Worm (Caenorhabditis elegans) whole organism, young adult: ENCODE measurements around the gene C44B11.6.

ENCODE experiments used
- B0035.1 ChIP-seq: sonication (generic microtip); optimal IDR thresholded peaks from 2 replicates; lab custom pipeline; 2016; ENCODE audit warnings: missing genetic modification characterization, mild to moderate bottlenecking, missing compliant biosample characterization, missing genotype, missing genetic modification reagents
- D2030.7 ChIP-seq: fragments of 200-800 bp; sonication (Bioruptor generic); IDR thresholded peaks from 2 replicates; pipeline ENCODE4 v1.3.6; 2022; ENCODE audit warnings: missing genetic modification reagents, missing genetic modification characterization, missing compliant biosample characterization
- F57A8.1 ChIP-seq: fragments of 200-800 bp; sonication (Bioruptor generic); optimal IDR thresholded peaks from 2 replicates; lab custom pipeline; 2018; ENCODE audit warnings: mild to moderate bottlenecking, missing genetic modification characterization, moderate library complexity, missing compliant biosample characterization
- K12H6.12 ChIP-seq: fragments of 200-800 bp; sonication (Bioruptor generic); optimal IDR thresholded peaks from 2 replicates; lab custom pipeline; 2018; ENCODE audit warnings: mild to moderate bottlenecking, missing genetic modification characterization, missing compliant biosample characterization
- T07F8.4 ChIP-seq: sonication (generic microtip); optimal IDR thresholded peaks from 2 replicates; lab custom pipeline; 2016; ENCODE audit warnings: mild to moderate bottlenecking, missing genetic modification characterization, moderate library complexity, missing compliant biosample characterization
- T26A5.8 ChIP-seq: sonication (generic microtip); optimal IDR thresholded peaks from 2 replicates; lab custom pipeline; 2016; ENCODE audit warnings: missing genetic modification characterization, missing compliant biosample characterization
- Y67H2A.10 ChIP-seq: fragments of 200-800 bp; sonication (Bioruptor generic); conservative IDR thresholded peaks from 2 replicates; pipeline ENCODE4 v1.3.6; 2022; ENCODE audit warnings: missing genetic modification reagents, missing genetic modification characterization, missing compliant biosample characterization
- Y79H2A.3 ChIP-seq: fragments of 200-800 bp; sonication (Bioruptor generic); conservative IDR thresholded peaks from 2 replicates; pipeline ENCODE4 v1.3.6; 2022; ENCODE audit warnings: missing genetic modification reagents, missing genetic modification characterization, missing compliant biosample characterization
- ZK185.1 ChIP-seq: sonication (generic microtip); optimal IDR thresholded peaks from 2 replicates; lab custom pipeline; 2016; ENCODE audit warnings: mild to moderate bottlenecking, missing genetic modification characterization, missing compliant biosample characterization; ENCODE audit not compliant: poor library complexity, severe bottlenecking
- akir-1 ChIP-seq: fragments of 200-800 bp; sonication (Bioruptor generic); optimal IDR thresholded peaks from 2 replicates; lab custom pipeline; 2018; ENCODE audit warnings: mild to moderate bottlenecking, missing genetic modification characterization, moderate library complexity, missing compliant biosample characterization
- ama-1 ChIP-seq, 3 experiments: fragments of 150-350 bp in 1 of 3; sonication (generic microtip) in 2 of 3; optimal IDR thresholded peaks; 2 replicates each; lab custom pipeline; 2014 to 2018; ENCODE audit warnings: missing biosample characterization in 2 of 3, missing genetic modification characterization in 2 of 3, missing genetic modification reagents in 2 of 3
- aptf-2 ChIP-seq: fragments of 200-800 bp; sonication (Bioruptor generic); conservative IDR thresholded peaks from 2 replicates; pipeline ENCODE4 v1.3.6; 2022; ENCODE audit warnings: missing genetic modification reagents, missing genetic modification characterization, missing compliant biosample characterization
- bed-2 ChIP-seq: fragments of 200-800 bp; sonication (Bioruptor generic); IDR thresholded peaks from 2 replicates; pipeline ENCODE4 v1.3.6; 2022; ENCODE audit warnings: missing genetic modification reagents, missing genetic modification characterization, missing compliant biosample characterization
- die-1 ChIP-seq: sonication (generic microtip); optimal IDR thresholded peaks from 2 replicates; lab custom pipeline; 2016; ENCODE audit warnings: missing genotype, mild to moderate bottlenecking, missing genetic modification characterization, missing compliant biosample characterization
- dpl-1 ChIP-seq: fragments of 150-350 bp; optimal IDR thresholded peaks from 2 replicates; lab custom pipeline; 2014; ENCODE audit warnings: missing biosample characterization, missing genetic modification reagents, missing genetic modification characterization
- egl-44 ChIP-seq: fragments of 200-800 bp; sonication (Bioruptor generic); IDR thresholded peaks from 2 replicates; pipeline ENCODE4 v1.3.6; 2022; ENCODE audit warnings: missing genetic modification reagents, missing genetic modification characterization, missing compliant biosample characterization
- egrh-3 ChIP-seq: fragments of 200-800 bp; sonication (Bioruptor generic); IDR thresholded peaks from 2 replicates; pipeline ENCODE4 v1.3.6; 2022; ENCODE audit warnings: missing genetic modification reagents, missing genetic modification characterization, missing compliant biosample characterization
- ets-4 ChIP-seq: fragments of 200-800 bp; sonication (Bioruptor generic); optimal IDR thresholded peaks from 2 replicates; lab custom pipeline; 2018; ENCODE audit warnings: mild to moderate bottlenecking, missing genetic modification characterization, missing compliant biosample characterization
- fkh-3 ChIP-seq: sonication (generic microtip); optimal IDR thresholded peaks from 2 replicates; lab custom pipeline; 2016; ENCODE audit warnings: mild to moderate bottlenecking, missing genetic modification characterization, missing compliant biosample characterization
- gei-17 ChIP-seq: fragments of 200-800 bp; sonication (Bioruptor generic); optimal IDR thresholded peaks from 2 replicates; lab custom pipeline; 2018; ENCODE audit warnings: mild to moderate bottlenecking, missing genetic modification characterization, missing compliant biosample characterization
- hlh-12 ChIP-seq: sonication (generic microtip); optimal IDR thresholded peaks from 2 replicates; lab custom pipeline; 2016; ENCODE audit warnings: missing genetic modification characterization, missing compliant biosample characterization
- hmg-20 ChIP-seq: fragments of 200-800 bp; sonication (Bioruptor generic); IDR thresholded peaks from 2 replicates; pipeline ENCODE4 v1.3.6; 2022; ENCODE audit warnings: missing genetic modification reagents, missing genetic modification characterization, missing compliant biosample characterization
- hsf-1 ChIP-seq: fragments of 200-800 bp; sonication (Bioruptor generic); IDR thresholded peaks from 2 replicates; pipeline ENCODE4 v1.3.6; 2022; ENCODE audit warnings: missing genetic modification reagents, missing genetic modification characterization, missing compliant biosample characterization
- let-607 ChIP-seq, 2 experiments: fragments of 200-800 bp in 1 of 2; sonication (Bioruptor generic) in 1 of 2; sonication (generic microtip) in 1 of 2; optimal IDR thresholded peaks; 2 replicates each; lab custom pipeline; 2016 to 2018; ENCODE audit warnings: mild to moderate bottlenecking in 2 of 2, missing compliant biosample characterization in 2 of 2, missing genetic modification characterization in 2 of 2, moderate library complexity in 2 of 2, missing genotype in 1 of 2
- lin-26 ChIP-seq: fragments of 200-800 bp; sonication (Bioruptor generic); IDR thresholded peaks from 2 replicates; pipeline ENCODE4 v1.3.6; 2022; ENCODE audit warnings: missing genetic modification reagents, missing genetic modification characterization, missing compliant biosample characterization
- lin-40 ChIP-seq: sonication (generic microtip); optimal IDR thresholded peaks from 2 replicates; lab custom pipeline; 2016; ENCODE audit warnings: missing genetic modification characterization, mild to moderate bottlenecking, missing compliant biosample characterization, missing genotype, missing genetic modification reagents
- lin-54 ChIP-seq: fragments of 200-800 bp; sonication (Bioruptor generic); optimal IDR thresholded peaks from 2 replicates; lab custom pipeline; 2018; ENCODE audit warnings: mild to moderate bottlenecking, missing genetic modification characterization, missing compliant biosample characterization
- lir-1 ChIP-seq: fragments of 200-800 bp; sonication (Bioruptor generic); conservative IDR thresholded peaks from 2 replicates; pipeline ENCODE4 v1.3.6; 2022; ENCODE audit warnings: missing genetic modification reagents, missing genetic modification characterization, missing compliant biosample characterization
- lsl-1 ChIP-seq: fragments of 200-800 bp; sonication (Bioruptor generic); optimal IDR thresholded peaks from 2 replicates; lab custom pipeline; 2018; ENCODE audit warnings: mild to moderate bottlenecking, missing genetic modification characterization, moderate library complexity, missing compliant biosample characterization
- madf-10 ChIP-seq: sonication (generic microtip); optimal IDR thresholded peaks from 2 replicates; lab custom pipeline; 2016; ENCODE audit warnings: mild to moderate bottlenecking, missing genetic modification characterization, missing compliant biosample characterization
- madf-3 ChIP-seq: fragments of 200-800 bp; sonication (Bioruptor generic); IDR thresholded peaks from 2 replicates; pipeline ENCODE4 v1.3.6; 2022; ENCODE audit warnings: missing genetic modification reagents, missing genetic modification characterization, missing compliant biosample characterization
- madf-8 ChIP-seq: fragments of 200-800 bp; sonication (Bioruptor generic); conservative IDR thresholded peaks from 2 replicates; pipeline ENCODE4 v1.3.6; 2022; ENCODE audit warnings: missing genetic modification reagents, missing genetic modification characterization, missing compliant biosample characterization
- mes-4 ChIP-seq: sonication (generic microtip); optimal IDR thresholded peaks from 2 replicates; lab custom pipeline; 2016; ENCODE audit warnings: missing genotype, missing genetic modification characterization, missing compliant biosample characterization
- nfya-2 ChIP-seq: fragments of 200-800 bp; sonication (Bioruptor generic); IDR thresholded peaks from 2 replicates; pipeline ENCODE4 v1.3.6; 2022; ENCODE audit warnings: missing genetic modification reagents, missing genetic modification characterization, missing compliant biosample characterization
- nfyb-1 ChIP-seq: fragments of 200-800 bp; sonication (Bioruptor generic); IDR thresholded peaks from 2 replicates; pipeline ENCODE4 v1.3.6; 2022; ENCODE audit warnings: missing genetic modification reagents, missing genetic modification characterization, missing compliant biosample characterization
- nhr-80 ChIP-seq: sonication (generic microtip); optimal IDR thresholded peaks from 2 replicates; lab custom pipeline; 2016; ENCODE audit warnings: missing genetic modification characterization, missing compliant biosample characterization
- pha-4 ChIP-seq: fragments of 150-350 bp; sonication (generic microtip); optimal IDR thresholded peaks from 2 replicates; lab custom pipeline; 2014; ENCODE audit warnings: missing biosample characterization, missing genetic modification reagents, missing genetic modification characterization
- rcor-1 ChIP-seq: fragments of 200-800 bp; sonication (Bioruptor generic); IDR thresholded peaks from 2 replicates; pipeline ENCODE4 v1.3.6; 2022; ENCODE audit warnings: missing genetic modification reagents, missing genetic modification characterization, missing compliant biosample characterization
- sea-2 ChIP-seq: fragments of 200-800 bp; sonication (Bioruptor generic); IDR thresholded peaks from 2 replicates; pipeline ENCODE4 v1.3.6; 2022; ENCODE audit warnings: missing genetic modification characterization, missing compliant biosample characterization
- snpc-1.3 ChIP-seq: sonication (generic microtip); optimal IDR thresholded peaks from 2 replicates; lab custom pipeline; 2017; ENCODE audit warnings: missing genetic modification characterization, mild to moderate bottlenecking, missing compliant biosample characterization, antibody characterized with exemption, moderate library complexity, missing genotype, missing genetic modification reagents; ENCODE audit not compliant: insufficient read depth
- snpc-4 ChIP-seq, 5 experiments: fragments of 150-350 bp in 1 of 5; sonication (generic microtip) in 4 of 5; optimal IDR thresholded peaks; 2 replicates each; lab custom pipeline; 2014 to 2018; ENCODE audit warnings: missing genetic modification characterization in 5 of 5, missing biosample characterization in 3 of 5, antibody characterized with exemption in 2 of 5, mild to moderate bottlenecking in 2 of 5, missing compliant biosample characterization in 2 of 5, missing genotype in 2 of 5, moderate library complexity in 2 of 5, missing genetic modification reagents in 1 of 5
- somi-1 ChIP-seq: fragments of 200-800 bp; sonication (Bioruptor generic); optimal IDR thresholded peaks from 2 replicates; lab custom pipeline; 2018; ENCODE audit warnings: mild to moderate bottlenecking, missing genetic modification characterization, missing compliant biosample characterization
- tbx-9 ChIP-seq: sonication (generic microtip); optimal IDR thresholded peaks from 2 replicates; lab custom pipeline; 2016; ENCODE audit warnings: borderline replicate concordance, missing genetic modification characterization, inconsistent platforms, missing compliant biosample characterization
- zim-3 ChIP-seq: sonication (generic microtip); optimal IDR thresholded peaks from 2 replicates; lab custom pipeline; 2017; ENCODE audit warnings: mild to moderate bottlenecking, missing genetic modification characterization, moderate library complexity, missing compliant biosample characterization
- ztf-22 ChIP-seq: fragments of 200-800 bp; sonication (Bioruptor generic); optimal IDR thresholded peaks from 2 replicates; lab custom pipeline; 2018; ENCODE audit warnings: mild to moderate bottlenecking, missing genetic modification characterization, moderate library complexity, missing compliant biosample characterization
- ztf-26 ChIP-seq: sonication (generic microtip); optimal IDR thresholded peaks from 2 replicates; lab custom pipeline; 2017; ENCODE audit warnings: missing genetic modification characterization, missing compliant biosample characterization
- ztf-28 ChIP-seq: fragments of 200-800 bp; sonication (Bioruptor generic); IDR thresholded peaks from 2 replicates; pipeline ENCODE4 v1.3.6; 2022; ENCODE audit warnings: missing genetic modification reagents, missing genetic modification characterization, missing compliant biosample characterization
- ztf-6 ChIP-seq: fragments of 200-800 bp; sonication (Bioruptor generic); IDR thresholded peaks from 2 replicates; pipeline ENCODE4 v1.3.6; 2022; ENCODE audit warnings: missing genetic modification reagents, missing genetic modification characterization, missing compliant biosample characterization

C44B11.6 gene

DNA sequence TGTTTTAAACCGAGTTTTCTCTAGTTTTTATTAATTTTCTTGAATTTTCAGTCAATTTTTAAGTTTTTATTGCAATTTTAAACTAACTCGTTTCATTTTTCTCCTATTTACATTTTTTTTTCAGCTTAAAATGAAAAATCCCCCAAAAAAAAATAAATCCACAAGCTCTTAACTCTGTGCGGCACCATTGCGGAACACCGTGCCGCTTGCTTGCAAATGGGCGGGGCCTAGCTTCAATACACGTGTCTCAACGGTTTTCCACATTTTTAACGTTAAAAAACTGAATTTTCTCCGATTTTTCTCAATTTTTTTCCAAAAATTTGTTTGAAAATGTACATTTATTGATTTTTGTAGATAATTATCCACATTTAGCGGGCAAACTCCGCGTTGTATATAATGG lies 22.0 kb downstream of the C44B11.6 start, which contains the start of gene R148.3 (continued):
- no peak for TF ChIP-seq K12H6.12 (tag; lab: Kevin White, UChicago)
- no peak for TF ChIP-seq T26A5.8 (tag; lab: Kevin White, UChicago)
- TF ChIP-seq zim-3 (tag; lab: Kevin White, UChicago): no peak
- no peak for TF ChIP-seq hmg-20 (GFP tag; lab: Robert Waterston, UW)
- no peak for TF ChIP-seq tbx-9 (tag; lab: Kevin White, UChicago)
- TF ChIP-seq T07F8.4 (tag; lab: Kevin White, UChicago): no peak
- TF ChIP-seq egrh-3 (GFP tag; lab: Robert Waterston, UW): no peak
- no peak; the same call in 1 of the 2 replicates for TF ChIP-seq Y67H2A.10 (GFP tag; lab: Robert Waterston, UW)
- no peak for TF ChIP-seq lin-26 (GFP tag; lab: Robert Waterston, UW)
- 0 out of 2 replicates have a peak, but pooled peaks have one; percentile 30 for TF ChIP-seq nfyb-1 (GFP tag; lab: Robert Waterston, UW)
- no peak for TF ChIP-seq egl-44
- no peak for TF ChIP-seq lin-54 (GFP tag; lab: Kevin White, UChicago)
- TF ChIP-seq pha-4 (tag; lab: Kevin White, UChicago): no peak
- TF ChIP-seq bed-2 (GFP tag; lab: Robert Waterston, UW): no peak
- TF ChIP-seq aptf-2 (GFP tag; lab: Robert Waterston, UW): no peak
- no peak for TF ChIP-seq hsf-1 (GFP tag; lab: Robert Waterston, UW)
- no peak for TF ChIP-seq akir-1 (GFP tag; lab: Kevin White, UChicago)
- no peak for TF ChIP-seq ztf-22 (GFP tag; lab: Kevin White, UChicago)
- peak; percentile 32 for TF ChIP-seq lsl-1 (GFP tag; lab: Kevin White, UChicago)
- TF ChIP-seq F57A8.1 (GFP tag; lab: Kevin White, UChicago): no peak
- TF ChIP-seq nhr-80 (tag; lab: Kevin White, UChicago): no peak
- no peak for TF ChIP-seq dpl-1 (GFP tag; lab: Kevin White, UChicago)
- TF ChIP-seq B0035.1: no peak
- TF ChIP-seq mes-4 (tag; lab: Kevin White, UChicago): no peak
- no peak for TF ChIP-seq somi-1
- TF ChIP-seq Y79H2A.3 (GFP tag; lab: Robert Waterston, UW): no peak
- TF ChIP-seq rcor-1: 0 out of 2 replicates have a peak, but pooled peaks have one; percentile 15
- TF ChIP-seq ama-1 (optimal IDR thresholded peaks at IDR 0.05; lab: Kevin White, UChicago): no peak
- TF ChIP-seq ama-1 (GFP tag; optimal IDR thresholded peaks at IDR 0.05; lab: Kevin White, UChicago): no peak
- peak; percentile 81 for TF ChIP-seq snpc-1.3 (tag; lab: Kevin White, UChicago)
- TF ChIP-seq ets-4: no peak
- TF ChIP-seq snpc-4 (GFP tag; optimal IDR thresholded peaks at IDR 0.05; lab: Kevin White, UChicago): no peak
- TF ChIP-seq snpc-4 (tag; optimal IDR thresholded peaks at IDR 0.05; lab: Kevin White, UChicago): peak in 2 of 4 experiments; percentile 22 to 29
- no peak for TF ChIP-seq madf-8
- no peak for TF ChIP-seq madf-3 (GFP tag; lab: Robert Waterston, UW)
- TF ChIP-seq sea-2 (GFP tag; lab: Robert Waterston, UW): no peak
- TF ChIP-seq fkh-3: no peak
- no peak for TF ChIP-seq die-1 (tag; lab: Kevin White, UChicago)
- TF ChIP-seq lin-40 (tag; lab: Kevin White, UChicago): peak; percentile 18
- no peak for TF ChIP-seq madf-10 (tag; lab: Kevin White, UChicago)
- TF ChIP-seq ZK185.1: no peak
- TF ChIP-seq let-607 (tag; optimal IDR thresholded peaks at IDR 0.05; lab: Kevin White, UChicago): peak; percentile 92 to 96
- no peak for TF ChIP-seq nfya-2 (GFP tag; lab: Robert Waterston, UW)
- TF ChIP-seq hlh-12 (tag; lab: Kevin White, UChicago): no peak
- TF ChIP-seq ztf-28 (GFP tag; lab: Robert Waterston, UW): no peak
- no peak for TF ChIP-seq D2030.7 (GFP tag; lab: Robert Waterston, UW)
- TF ChIP-seq ztf-6 (GFP tag; lab: Robert Waterston, UW): no peak
- no peak for TF ChIP-seq gei-17 (GFP tag; lab: Kevin White, UChicago)
- no peak for TF ChIP-seq lir-1 (GFP tag; lab: Robert Waterston, UW)
- no peak for TF ChIP-seq ztf-26 (tag; lab: Kevin White, UChicago)
